In genomic region chr3L:9360217-9360692, dm6 we compare ENCODE assay signal across 1 fruit fly cellular context.
TF ChIP-seq lines count a peak whose summit lies in the region.

Gene Pdxk, plus strand, starts transcription at chr3L:9360316.

TF ChIP-seq in whole organism, embryonic, 481 proteins besides CTCF, POLR2A, EP300 and RAD21 (continued from another document and continues in another):
- peak; percentile 46; the same call in 1 of the 3 replicates for TF ChIP-seq gce (GFP tag; IDR thresholded peaks at IDR 0.05; lab: Robert Waterston, UW)
- TF ChIP-seq CG32767 (GFP tag; IDR thresholded peaks at IDR 0.05; lab: Robert Waterston, UW) = no peak
- TF ChIP-seq Taf1 (GFP tag; IDR thresholded peaks at IDR 0.05; lab: Robert Waterston, UW) = no peak
- no peak for TF ChIP-seq tio (GFP tag; optimal IDR thresholded peaks at IDR 0.05; lab: Kevin White, UChicago)
- no peak for TF ChIP-seq Aef1 (GFP tag; IDR thresholded peaks at IDR 0.05; lab: Robert Waterston, UW)
- TF ChIP-seq CG17802 (tag; optimal IDR thresholded peaks at IDR 0.05; lab: Kevin White, UChicago) = no peak
- TF ChIP-seq CG4730 (GFP tag; IDR thresholded peaks at IDR 0.05; lab: Robert Waterston, UW) = no peak
- TF ChIP-seq gcm (GFP tag; optimal IDR thresholded peaks at IDR 0.05; lab: Kevin White, UChicago) = peak; percentile 35
- TF ChIP-seq vfl (GFP tag; optimal IDR thresholded peaks at IDR 0.05; lab: Kevin White, UChicago) = no peak
- no peak for TF ChIP-seq CG13775 (GFP tag; optimal IDR thresholded peaks at IDR 0.05; lab: Kevin White, UChicago)
- TF ChIP-seq CG10431 (GFP tag; optimal IDR thresholded peaks at IDR 0.05; lab: Kevin White, UChicago) = no peak
- TF ChIP-seq CG7372 (GFP tag; IDR thresholded peaks at IDR 0.05; lab: Robert Waterston, UW) = no peak
- TF ChIP-seq slbo (GFP tag; IDR thresholded peaks at IDR 0.05; lab: Robert Waterston, UW) = peak; percentile 5; the same call in 1 of the 2 replicates
- no peak for TF ChIP-seq ken (GFP tag; IDR thresholded peaks at IDR 0.05; lab: Robert Waterston, UW)
- TF ChIP-seq tin (GFP tag; optimal IDR thresholded peaks at IDR 0.05; lab: Kevin White, UChicago) = no peak
- TF ChIP-seq Ssrp (tag; optimal IDR thresholded peaks at IDR 0.05; lab: Kevin White, UChicago) = no peak
- no peak for TF ChIP-seq CG10274 (GFP tag; optimal IDR thresholded peaks at IDR 0.05; lab: Kevin White, UChicago)
- peak; percentile 77; the same call in 3 of the 4 replicates for TF ChIP-seq chinmo (GFP tag; IDR thresholded peaks at IDR 0.05; lab: Robert Waterston, UW; ENCODE audit: partially characterized antibody)
- peak; percentile 49 for TF ChIP-seq CG1603 (tag; optimal IDR thresholded peaks at IDR 0.05; lab: Kevin White, UChicago)
- peak; percentile 43; the same call in 1 of the 2 replicates for TF ChIP-seq Rfx (GFP tag; IDR thresholded peaks at IDR 0.05; lab: Robert Waterston, UW)
- TF ChIP-seq CG3838 (GFP tag; optimal IDR thresholded peaks at IDR 0.05; lab: Kevin White, UChicago) = no peak
- peak; percentile 10; the same call in 1 of the 2 replicates for TF ChIP-seq E2f1 (GFP tag; IDR thresholded peaks at IDR 0.05; lab: Robert Waterston, UW)
- no peak for TF ChIP-seq slou (GFP tag; optimal IDR thresholded peaks at IDR 0.05; lab: Kevin White, UChicago)
- no peak for TF ChIP-seq Optix (GFP tag; IDR thresholded peaks at IDR 0.05; lab: Robert Waterston, UW)
- TF ChIP-seq Dp (GFP tag; optimal IDR thresholded peaks at IDR 0.05; lab: Kevin White, UChicago) = peak; percentile 41
- no peak for TF ChIP-seq unpg (GFP tag; optimal IDR thresholded peaks at IDR 0.05; lab: Kevin White, UChicago)
- no peak for TF ChIP-seq CG9609 (GFP tag; optimal IDR thresholded peaks at IDR 0.05; lab: Kevin White, UChicago)
- no peak for TF ChIP-seq Dip2 (GFP tag; IDR thresholded peaks at IDR 0.05; lab: Robert Waterston, UW)
- peak; percentile 68 for TF ChIP-seq CG17186 (GFP tag; optimal IDR thresholded peaks at IDR 0.05; lab: Kevin White, UChicago)
- TF ChIP-seq CG8765 (GFP tag; IDR thresholded peaks at IDR 0.05; lab: Robert Waterston, UW) = no peak
- no peak for TF ChIP-seq sim (GFP tag; IDR thresholded peaks at IDR 0.05; lab: Robert Waterston, UW)
- no peak for TF ChIP-seq CG11247 (GFP tag; IDR thresholded peaks at IDR 0.05; lab: Robert Waterston, UW)
- no peak for TF ChIP-seq Ada2b (GFP tag; IDR thresholded peaks at IDR 0.05; lab: Robert Waterston, UW)
- peak; percentile 59 for TF ChIP-seq nom (GFP tag; optimal IDR thresholded peaks at IDR 0.05; lab: Kevin White, UChicago)
- TF ChIP-seq CG4854 (GFP tag; optimal IDR thresholded peaks at IDR 0.05; lab: Kevin White, UChicago) = no peak
- TF ChIP-seq CG12769 (tag; optimal IDR thresholded peaks at IDR 0.05; lab: Kevin White, UChicago) = peak; percentile 10
- no peak for TF ChIP-seq p53 (GFP tag; optimal IDR thresholded peaks at IDR 0.05; lab: Kevin White, UChicago)
- peak; percentile 47 for TF ChIP-seq CG12659 (GFP tag; optimal IDR thresholded peaks at IDR 0.05; lab: Kevin White, UChicago)
- peak; percentile 53 for TF ChIP-seq MESR4 (GFP tag; optimal IDR thresholded peaks at IDR 0.05; lab: Kevin White, UChicago)
- no peak for TF ChIP-seq Gug (GFP tag; IDR thresholded peaks at IDR 0.05; lab: Robert Waterston, UW)
- no peak for TF ChIP-seq CG31224 (GFP tag; IDR thresholded peaks at IDR 0.05; lab: Robert Waterston, UW)
- no peak for TF ChIP-seq CG4328 (GFP tag; optimal IDR thresholded peaks at IDR 0.05; lab: Kevin White, UChicago)
- peak; percentile 5 for TF ChIP-seq lbe (GFP tag; optimal IDR thresholded peaks at IDR 0.05; lab: Kevin White, UChicago)
- no peak for TF ChIP-seq CG6272 (GFP tag; IDR thresholded peaks at IDR 0.05; lab: Robert Waterston, UW)
- TF ChIP-seq CG10147 (GFP tag; optimal IDR thresholded peaks at IDR 0.05; lab: Kevin White, UChicago) = no peak
- TF ChIP-seq ftz-f1 (GFP tag; optimal IDR thresholded peaks at IDR 0.05; lab: Kevin White, UChicago) = peak; percentile 97
- peak; percentile 47 for TF ChIP-seq CG9437 (GFP tag; optimal IDR thresholded peaks at IDR 0.05; lab: Kevin White, UChicago)
- peak; percentile 24 for TF ChIP-seq BtbVII (GFP tag; optimal IDR thresholded peaks at IDR 0.05; lab: Kevin White, UChicago)
- no peak for TF ChIP-seq CG6683 (GFP tag; optimal IDR thresholded peaks at IDR 0.05; lab: Kevin White, UChicago)
- peak; percentile 24 for TF ChIP-seq Jarid2 (GFP tag; optimal IDR thresholded peaks at IDR 0.05; lab: Kevin White, UChicago)
- TF ChIP-seq Bteb2 (GFP tag; optimal IDR thresholded peaks at IDR 0.05; lab: Kevin White, UChicago) = no peak
- no peak for TF ChIP-seq jigr1 (GFP tag; IDR thresholded peaks at IDR 0.05; lab: Robert Waterston, UW)
- no peak for TF ChIP-seq CG18599 (GFP tag; optimal IDR thresholded peaks at IDR 0.05; lab: Kevin White, UChicago)
- no peak for TF ChIP-seq dan (GFP tag; IDR thresholded peaks at IDR 0.05; lab: Robert Waterston, UW)
- TF ChIP-seq Asciz (GFP tag; optimal IDR thresholded peaks at IDR 0.05; lab: Kevin White, UChicago) = no peak
- TF ChIP-seq hth (optimal IDR thresholded peaks at IDR 0.05; lab: Kevin White, UChicago) = no peak
- TF ChIP-seq tap (tag; optimal IDR thresholded peaks at IDR 0.05; lab: Kevin White, UChicago) = no peak
- no peak for TF ChIP-seq CG6175 (GFP tag; IDR thresholded peaks at IDR 0.05; lab: Robert Waterston, UW)
- TF ChIP-seq Side (GFP tag; optimal IDR thresholded peaks at IDR 0.05; lab: Kevin White, UChicago) = no peak
- TF ChIP-seq chif (GFP tag; optimal IDR thresholded peaks at IDR 0.05; lab: Kevin White, UChicago) = no peak
- TF ChIP-seq Mad (GFP tag; optimal IDR thresholded peaks at IDR 0.05; lab: Kevin White, UChicago) = no peak
- no peak for TF ChIP-seq Chrac-16 (GFP tag; optimal IDR thresholded peaks at IDR 0.05; lab: Kevin White, UChicago)
- no peak for TF ChIP-seq H2.0 (GFP tag; IDR thresholded peaks at IDR 0.05; lab: Robert Waterston, UW)
- no peak for TF ChIP-seq CG14014 (GFP tag; IDR thresholded peaks at IDR 0.05; lab: Robert Waterston, UW)
- no peak for TF ChIP-seq CG16779 (GFP tag; IDR thresholded peaks at IDR 0.05; lab: Robert Waterston, UW)
- TF ChIP-seq CG9932 (GFP tag; IDR thresholded peaks at IDR 0.05; lab: Robert Waterston, UW) = no peak
- TF ChIP-seq Dref (GFP tag; IDR thresholded peaks at IDR 0.05; lab: Robert Waterston, UW) = peak; percentile 67
- no peak for TF ChIP-seq lola (GFP tag; optimal IDR thresholded peaks at IDR 0.05; lab: Kevin White, UChicago)
- TF ChIP-seq Fer2 (tag; optimal IDR thresholded peaks at IDR 0.05; lab: Kevin White, UChicago) = no peak
- TF ChIP-seq seq (GFP tag; IDR thresholded peaks at IDR 0.05; lab: Robert Waterston, UW) = no peak
- no peak for TF ChIP-seq dmrt99B (tag; optimal IDR thresholded peaks at IDR 0.05; lab: Kevin White, UChicago)
- TF ChIP-seq cas (GFP tag; IDR thresholded peaks at IDR 0.05; lab: Robert Waterston, UW) = no peak
- no peak for TF ChIP-seq CG31388 (GFP tag; optimal IDR thresholded peaks at IDR 0.05; lab: Kevin White, UChicago)
- TF ChIP-seq knrl (GFP tag; IDR thresholded peaks at IDR 0.05; lab: Robert Waterston, UW; ENCODE audit: partially characterized antibody) = no peak
- TF ChIP-seq Dad (GFP tag; optimal IDR thresholded peaks at IDR 0.05; lab: Kevin White, UChicago) = no peak
- TF ChIP-seq Hr78 (GFP tag; optimal IDR thresholded peaks at IDR 0.05; lab: Kevin White, UChicago) = peak in 1 of 2 experiments; percentile 65
- peak; percentile 78 for TF ChIP-seq crol (GFP tag; IDR thresholded peaks at IDR 0.05; lab: Robert Waterston, UW)
- TF ChIP-seq ranshi (GFP tag; IDR thresholded peaks at IDR 0.05; lab: Robert Waterston, UW) = no peak
- no peak for TF ChIP-seq bcd (GFP tag; optimal IDR thresholded peaks at IDR 0.05; lab: Kevin White, UChicago)
- TF ChIP-seq pros (GFP tag; optimal IDR thresholded peaks at IDR 0.05; lab: Kevin White, UChicago) = peak; percentile 42
- TF ChIP-seq pnt (GFP tag; optimal IDR thresholded peaks at IDR 0.05; lab: Kevin White, UChicago) = no peak
- TF ChIP-seq Nf-YC (tag; optimal IDR thresholded peaks at IDR 0.05; lab: Kevin White, UChicago) = peak; percentile 45
- no peak for TF ChIP-seq run (tag; optimal IDR thresholded peaks at IDR 0.05; lab: Kevin White, UChicago)
- no peak for TF ChIP-seq danr (GFP tag; IDR thresholded peaks at IDR 0.05; lab: Robert Waterston, UW)
- no peak for TF ChIP-seq CG7556 (GFP tag; optimal IDR thresholded peaks at IDR 0.05; lab: Kevin White, UChicago)
- no peak for TF ChIP-seq CG11696 (GFP tag; IDR thresholded peaks at IDR 0.05; lab: Robert Waterston, UW)
- peak; percentile 40 for TF ChIP-seq fd64A (GFP tag; optimal IDR thresholded peaks at IDR 0.05; lab: Kevin White, UChicago)
- no peak for TF ChIP-seq CG5953 (GFP tag; IDR thresholded peaks at IDR 0.05; lab: Robert Waterston, UW)
- no peak for TF ChIP-seq CG13424 (tag; optimal IDR thresholded peaks at IDR 0.05; lab: Kevin White, UChicago)
- TF ChIP-seq CHES-1-like (GFP tag; optimal IDR thresholded peaks at IDR 0.05; lab: Kevin White, UChicago) = no peak
- TF ChIP-seq ewg (GFP tag; optimal IDR thresholded peaks at IDR 0.05; lab: Kevin White, UChicago) = no peak
- TF ChIP-seq CG7745 (tag; optimal IDR thresholded peaks at IDR 0.05; lab: Kevin White, UChicago) = no peak
- TF ChIP-seq CG16813 (GFP tag; IDR thresholded peaks at IDR 0.05; lab: Robert Waterston, UW; ENCODE audit: partially characterized antibody) = 0 out of 3 replicates have a peak, but pooled peaks have one; percentile 19
- peak; percentile 48; the same call in 2 of the 3 replicates for TF ChIP-seq row (GFP tag; IDR thresholded peaks at IDR 0.05; lab: Robert Waterston, UW)
- no peak for TF ChIP-seq bbx (GFP tag; IDR thresholded peaks at IDR 0.05; lab: Robert Waterston, UW; ENCODE audit: partially characterized antibody)
- TF ChIP-seq ERR (GFP tag; optimal IDR thresholded peaks at IDR 0.05; lab: Kevin White, UChicago) = peak; percentile 19
- TF ChIP-seq fu2 (GFP tag; optimal IDR thresholded peaks at IDR 0.05; lab: Kevin White, UChicago) = no peak
- peak; percentile 10 for TF ChIP-seq CG2712 (tag; optimal IDR thresholded peaks at IDR 0.05; lab: Kevin White, UChicago)
- no peak for TF ChIP-seq Sry-β (GFP tag; optimal IDR thresholded peaks at IDR 0.05; lab: Kevin White, UChicago)
- TF ChIP-seq Meics (GFP tag; optimal IDR thresholded peaks at IDR 0.05; lab: Kevin White, UChicago) = no peak
- TF ChIP-seq B-H1 (GFP tag; IDR thresholded peaks at IDR 0.05; lab: Robert Waterston, UW) = no peak
- TF ChIP-seq CG18764 (GFP tag; optimal IDR thresholded peaks at IDR 0.05; lab: Kevin White, UChicago) = no peak
- TF ChIP-seq Fer1 (GFP tag; optimal IDR thresholded peaks at IDR 0.05; lab: Kevin White, UChicago) = peak; percentile 31
- no peak for TF ChIP-seq CG8290 (GFP tag; optimal IDR thresholded peaks at IDR 0.05; lab: Kevin White, UChicago)
- TF ChIP-seq CG8290 (tag; optimal IDR thresholded peaks at IDR 0.05; lab: Kevin White, UChicago) = peak in 1 of 2 experiments; percentile 67
- TF ChIP-seq CG10979 (tag; optimal IDR thresholded peaks at IDR 0.05; lab: Kevin White, UChicago) = no peak
- TF ChIP-seq ham (GFP tag; IDR thresholded peaks at IDR 0.05; lab: Robert Waterston, UW) = no peak
- no peak for TF ChIP-seq pho (GFP tag; optimal IDR thresholded peaks at IDR 0.05; lab: Kevin White, UChicago)
- TF ChIP-seq CG15514 (GFP tag; optimal IDR thresholded peaks at IDR 0.05; lab: Kevin White, UChicago) = peak; percentile 92
- no peak for TF ChIP-seq CkIIα-i1 (GFP tag; IDR thresholded peaks at IDR 0.05; lab: Robert Waterston, UW)
- no peak for TF ChIP-seq zf30C (GFP tag; optimal IDR thresholded peaks at IDR 0.05; lab: Kevin White, UChicago)
- TF ChIP-seq grn (GFP tag; optimal IDR thresholded peaks at IDR 0.05; lab: Kevin White, UChicago) = peak; percentile 71
- no peak for TF ChIP-seq CG10321 (GFP tag; IDR thresholded peaks at IDR 0.05; lab: Robert Waterston, UW)
- peak; percentile 15 for TF ChIP-seq CG6254 (GFP tag; optimal IDR thresholded peaks at IDR 0.05; lab: Kevin White, UChicago)
- TF ChIP-seq Xbp1 (GFP tag; optimal IDR thresholded peaks at IDR 0.05; lab: Kevin White, UChicago) = no peak
- no peak for TF ChIP-seq tup (GFP tag; optimal IDR thresholded peaks at IDR 0.05; lab: Kevin White, UChicago)
- TF ChIP-seq ash1 (GFP tag; optimal IDR thresholded peaks at IDR 0.05; lab: Kevin White, UChicago) = no peak
- no peak for TF ChIP-seq pb (GFP tag; optimal IDR thresholded peaks at IDR 0.05; lab: Kevin White, UChicago)
- TF ChIP-seq pfk (GFP tag; optimal IDR thresholded peaks at IDR 0.05; lab: Kevin White, UChicago) = no peak
- TF ChIP-seq Dek (tag; optimal IDR thresholded peaks at IDR 0.05; lab: Kevin White, UChicago) = no peak
- TF ChIP-seq da (GFP tag; optimal IDR thresholded peaks at IDR 0.05; lab: Kevin White, UChicago) = no peak
- no peak for TF ChIP-seq bowl (GFP tag; IDR thresholded peaks at IDR 0.05; lab: Robert Waterston, UW)
- TF ChIP-seq CG12236 (GFP tag; optimal IDR thresholded peaks at IDR 0.05; lab: Kevin White, UChicago) = no peak
- TF ChIP-seq Camta (GFP tag; optimal IDR thresholded peaks at IDR 0.05; lab: Kevin White, UChicago) = no peak
- no peak for TF ChIP-seq Lim3 (GFP tag; IDR thresholded peaks at IDR 0.05; lab: Robert Waterston, UW)
- no peak for TF ChIP-seq tna (GFP tag; IDR thresholded peaks at IDR 0.05; lab: Robert Waterston, UW; ENCODE audit: partially characterized antibody)
- TF ChIP-seq YL-1 (GFP tag; optimal IDR thresholded peaks at IDR 0.05; lab: Kevin White, UChicago) = peak; percentile 29
- TF ChIP-seq insv (GFP tag; optimal IDR thresholded peaks at IDR 0.05; lab: Kevin White, UChicago) = no peak
- no peak for TF ChIP-seq CG18262 (tag; optimal IDR thresholded peaks at IDR 0.05; lab: Kevin White, UChicago)
- no peak for TF ChIP-seq CG4424 (GFP tag; optimal IDR thresholded peaks at IDR 0.05; lab: Kevin White, UChicago)
- no peak for TF ChIP-seq CG10462 (GFP tag; optimal IDR thresholded peaks at IDR 0.05; lab: Kevin White, UChicago)
- no peak for TF ChIP-seq abd-A (tag; optimal IDR thresholded peaks at IDR 0.05; lab: Kevin White, UChicago)
- peak; percentile 43 for TF ChIP-seq Hmr (GFP tag; optimal IDR thresholded peaks at IDR 0.05; lab: Kevin White, UChicago)
- no peak for TF ChIP-seq gsb (GFP tag; IDR thresholded peaks at IDR 0.05; lab: Robert Waterston, UW)
- TF ChIP-seq nau (GFP tag; optimal IDR thresholded peaks at IDR 0.05; lab: Kevin White, UChicago) = peak; percentile 46
- no peak for TF ChIP-seq CG16863 (GFP tag; optimal IDR thresholded peaks at IDR 0.05; lab: Kevin White, UChicago)
- TF ChIP-seq CG13624 (GFP tag; optimal IDR thresholded peaks at IDR 0.05; lab: Kevin White, UChicago) = no peak
- TF ChIP-seq CG3407 (GFP tag; optimal IDR thresholded peaks at IDR 0.05; lab: Kevin White, UChicago) = no peak
- no peak for TF ChIP-seq CG11456 (GFP tag; IDR thresholded peaks at IDR 0.05; lab: Robert Waterston, UW)
